Fruit fly (Drosophila melanogaster): ENCODE data around the gene gcm2.
A peak's percentile ranks its signal among the peaks of the same experiment; 100 is the strongest.

gcm2 gene

dm6 chr2L:9568360-9569088 lies 39.8 kb upstream of the gcm2 start, which contains the start of gene brwl:
Gene brwl (plus strand): TSS chr2L:9568890.
- peak; percentile 51; the same call in 1 of the 2 replicates for TF ChIP-seq CG13287 (GFP tag; IDR thresholded peaks at IDR 0.05; ENCODE audit: partially characterized antibody)
- TF ChIP-seq E2f1 (GFP tag; IDR thresholded peaks at IDR 0.05), result peak; percentile 98
- peak; percentile 94 to 99 for TF ChIP-seq eve (GFP tag; optimal IDR thresholded peaks at IDR 0.05)
- TF ChIP-seq CG15696 (tag; optimal IDR thresholded peaks at IDR 0.05), result peak; percentile 98
- TF ChIP-seq sqz (GFP tag; optimal IDR thresholded peaks at IDR 0.05), result peak; percentile 98
- peak; percentile 98 for TF ChIP-seq CrebB (tag; optimal IDR thresholded peaks at IDR 0.05)
- TF ChIP-seq CG1647 (GFP tag; optimal IDR thresholded peaks at IDR 0.05), result peak; percentile 97
- TF ChIP-seq Lpt (GFP tag; optimal IDR thresholded peaks at IDR 0.05), result no peak
- peak; percentile 92 for TF ChIP-seq CkIIα-i1 (GFP tag; IDR thresholded peaks at IDR 0.05)
- peak; percentile 97 to 99 for TF ChIP-seq Hr51 (GFP tag; optimal IDR thresholded peaks at IDR 0.05)
- no peak for TF ChIP-seq CG6791 (GFP tag; IDR thresholded peaks at IDR 0.05; ENCODE audit: partially characterized antibody)
- TF ChIP-seq dati (GFP tag; IDR thresholded peaks at IDR 0.05), result peak; percentile 86
- TF ChIP-seq HLH54F (GFP tag; optimal IDR thresholded peaks at IDR 0.05), result peak; percentile 97
- peak; percentile 57; the same call in 1 of the 2 replicates for TF ChIP-seq bbx (GFP tag; IDR thresholded peaks at IDR 0.05; ENCODE audit: partially characterized antibody)
- TF ChIP-seq Oli (tag; optimal IDR thresholded peaks at IDR 0.05), result peak; percentile 99
- TF ChIP-seq CG2712 (tag; optimal IDR thresholded peaks at IDR 0.05), result peak; percentile 99
- TF ChIP-seq Atf3 (GFP tag; optimal IDR thresholded peaks at IDR 0.05), result peak; percentile 98
- peak; percentile 98 for TF ChIP-seq B-H1 (GFP tag; IDR thresholded peaks at IDR 0.05)
- peak; percentile 95 for TF ChIP-seq Gsc (GFP tag; IDR thresholded peaks at IDR 0.05)
- peak; percentile 95 for TF ChIP-seq HmgD (GFP tag; optimal IDR thresholded peaks at IDR 0.05)
- peak; percentile 98 for TF ChIP-seq scrt (GFP tag; optimal IDR thresholded peaks at IDR 0.05)
- peak; percentile 97 for TF ChIP-seq ac (GFP tag; optimal IDR thresholded peaks at IDR 0.05)
- TF ChIP-seq Blimp-1 (GFP tag; optimal IDR thresholded peaks at IDR 0.05), result peak; percentile 98
- TF ChIP-seq dan (GFP tag; IDR thresholded peaks at IDR 0.05), result peak; percentile 95
- peak; percentile 98 for TF ChIP-seq CG34376 (GFP tag; optimal IDR thresholded peaks at IDR 0.05)
- peak; percentile 97 for TF ChIP-seq CG5245 (GFP tag; optimal IDR thresholded peaks at IDR 0.05)
- peak; percentile 89 for TF ChIP-seq chinmo (GFP tag; IDR thresholded peaks at IDR 0.05; ENCODE audit: partially characterized antibody)
- peak; percentile 98 for TF ChIP-seq slp2 (GFP tag; optimal IDR thresholded peaks at IDR 0.05)
- TF ChIP-seq nerfin-1 (tag; optimal IDR thresholded peaks at IDR 0.05), result peak; percentile 97
- peak; percentile 99 for TF ChIP-seq vvl (GFP tag; IDR thresholded peaks at IDR 0.05)
- peak; percentile 94 for TF ChIP-seq Fer2 (tag; optimal IDR thresholded peaks at IDR 0.05)
- TF ChIP-seq unpg (GFP tag; optimal IDR thresholded peaks at IDR 0.05), result peak; percentile 99
- TF ChIP-seq E2f2 (GFP tag; IDR thresholded peaks at IDR 0.05), result peak; percentile 88
- TF ChIP-seq MTF-1 (GFP tag; optimal IDR thresholded peaks at IDR 0.05; ENCODE audit: borderline replicate concordance), result peak; percentile 90
- peak; percentile 87 for TF ChIP-seq CG3163 (GFP tag; optimal IDR thresholded peaks at IDR 0.05)
- peak; percentile 98 for TF ChIP-seq CG16863 (GFP tag; optimal IDR thresholded peaks at IDR 0.05)
- TF ChIP-seq CG11085 (GFP tag; IDR thresholded peaks at IDR 0.05), result peak; percentile 95
- peak; percentile 87 for TF ChIP-seq wek (GFP tag; optimal IDR thresholded peaks at IDR 0.05)
- peak; percentile 95 for TF ChIP-seq NFAT (GFP tag; IDR thresholded peaks at IDR 0.05)
- TF ChIP-seq CG11695 (GFP tag; IDR thresholded peaks at IDR 0.05), result peak; percentile 99
- TF ChIP-seq p53 (GFP tag; optimal IDR thresholded peaks at IDR 0.05), result peak; percentile 92
- peak; percentile 93 for TF ChIP-seq D (optimal IDR thresholded peaks at IDR 0.05)
- TF ChIP-seq D (GFP tag; optimal IDR thresholded peaks at IDR 0.05), result peak; percentile 99
- peak; percentile 98 for TF ChIP-seq CG1603 (tag; optimal IDR thresholded peaks at IDR 0.05)
- peak; percentile 98 for TF ChIP-seq caup (GFP tag; optimal IDR thresholded peaks at IDR 0.05; ENCODE audit: severe bottlenecking)
- peak; percentile 97 for TF ChIP-seq trh (GFP tag; optimal IDR thresholded peaks at IDR 0.05)
- no peak for TF ChIP-seq CG14860 (GFP tag; IDR thresholded peaks at IDR 0.05; ENCODE audit: partially characterized antibody)
- peak; percentile 95 for TF ChIP-seq dm (GFP tag; optimal IDR thresholded peaks at IDR 0.05)
- peak; percentile 98 for TF ChIP-seq CG6683 (GFP tag; optimal IDR thresholded peaks at IDR 0.05)

All from whole organism, embryonic.